Worm (Caenorhabditis elegans) whole organism, mixed stage, embryonic: ENCODE data around the gene srr-1.

ENCODE experiments used
- M03D4.4 ChIP-seq: sonication (generic microtip); optimal IDR thresholded peaks from 2 replicates; lab custom pipeline; 2017; ENCODE audit warnings: mild to moderate bottlenecking, missing genetic modification characterization, missing compliant biosample characterization
- bed-3 ChIP-seq: fragments of 200-800 bp; sonication (Bioruptor generic); optimal IDR thresholded peaks from 3 replicates; lab custom pipeline; 2018; ENCODE audit warnings: mild to moderate bottlenecking, missing genetic modification characterization, moderate library complexity, missing compliant biosample characterization
- blmp-1 ChIP-seq: fragments of 150-350 bp; optimal IDR thresholded peaks from 2 replicates; lab custom pipeline; 2014; ENCODE audit warnings: missing biosample characterization, missing genetic modification characterization
- ceh-39 ChIP-seq: fragments of 150-350 bp; optimal IDR thresholded peaks from 2 replicates; lab custom pipeline; 2014; ENCODE audit warnings: missing biosample characterization, missing genetic modification characterization
- ceh-83 ChIP-seq: fragments of 200-800 bp; sonication (Bioruptor generic); optimal IDR thresholded peaks from 2 replicates; lab custom pipeline; 2018; ENCODE audit warnings: mild to moderate bottlenecking, missing genetic modification characterization, missing compliant biosample characterization
- ces-1 ChIP-seq: fragments of 150-350 bp; optimal IDR thresholded peaks from 2 replicates; lab custom pipeline; 2014; ENCODE audit warnings: missing biosample characterization, missing genetic modification reagents, missing genetic modification characterization
- cnd-1 ChIP-seq: fragments of 200-800 bp; sonication (Bioruptor generic); optimal IDR thresholded peaks from 2 replicates; lab custom pipeline; 2018; ENCODE audit warnings: mild to moderate bottlenecking, missing genetic modification characterization, missing compliant biosample characterization
- drap-1 ChIP-seq: fragments of 200-800 bp; sonication (Bioruptor generic); optimal IDR thresholded peaks from 3 replicates; lab custom pipeline; 2018; ENCODE audit warnings: mild to moderate bottlenecking, missing genetic modification characterization, missing compliant biosample characterization
- elt-1 ChIP-seq: sonication (generic microtip); optimal IDR thresholded peaks from 2 replicates; lab custom pipeline; 2017; ENCODE audit warnings: missing genetic modification characterization, mild to moderate bottlenecking, missing compliant biosample characterization, antibody characterized with exemption, moderate library complexity, borderline replicate concordance; ENCODE audit not compliant: insufficient read depth
- elt-3 ChIP-seq: fragments of 150-350 bp; optimal IDR thresholded peaks from 2 replicates; lab custom pipeline; 2014; ENCODE audit warnings: missing biosample characterization, missing genetic modification characterization
- flh-1 ChIP-seq: fragments of 200-800 bp; sonication (Bioruptor generic); optimal IDR thresholded peaks from 2 replicates; lab custom pipeline; 2018; ENCODE audit warnings: mild to moderate bottlenecking, missing genetic modification characterization, moderate library complexity, missing compliant biosample characterization
- hlh-1 ChIP-seq: fragments of 150-350 bp; optimal IDR thresholded peaks from 2 replicates; lab custom pipeline; 2014; ENCODE audit warnings: missing biosample characterization, missing genetic modification reagents, missing genetic modification characterization
- lin-13 ChIP-seq: fragments of 150-350 bp; optimal IDR thresholded peaks from 2 replicates; lab custom pipeline; 2014; ENCODE audit warnings: missing biosample characterization, missing genetic modification characterization
- lsy-2 ChIP-seq: fragments of 150-350 bp; optimal IDR thresholded peaks from 2 replicates; lab custom pipeline; 2014; ENCODE audit warnings: missing biosample characterization, missing genetic modification characterization
- mep-1 ChIP-seq: fragments of 150-350 bp; optimal IDR thresholded peaks from 2 replicates; lab custom pipeline; 2017; ENCODE audit warnings: missing biosample characterization, missing genetic modification reagents, missing genetic modification characterization, inconsistent platforms
- mls-2 ChIP-seq: sonication (generic microtip); optimal IDR thresholded peaks from 2 replicates; lab custom pipeline; 2016; ENCODE audit warnings: mild to moderate bottlenecking, missing genetic modification characterization, moderate library complexity, missing compliant biosample characterization
- nhr-12 ChIP-seq: fragments of 150-350 bp; optimal IDR thresholded peaks from 2 replicates; lab custom pipeline; 2014; ENCODE audit warnings: missing biosample characterization, missing genetic modification characterization
- nhr-237 ChIP-seq: fragments of 150-350 bp; optimal IDR thresholded peaks from 2 replicates; lab custom pipeline; 2014; ENCODE audit warnings: missing biosample characterization, missing genetic modification characterization
- nhr-28 ChIP-seq: fragments of 150-350 bp; optimal IDR thresholded peaks from 2 replicates; lab custom pipeline; 2014; ENCODE audit warnings: missing biosample characterization, missing genetic modification characterization
- nhr-76 ChIP-seq: sonication (generic microtip); optimal IDR thresholded peaks from 2 replicates; lab custom pipeline; 2017; ENCODE audit warnings: missing biosample characterization, missing genetic modification characterization
- pha-4 ChIP-seq: fragments of 150-350 bp; optimal IDR thresholded peaks from 2 replicates; lab custom pipeline; 2018; ENCODE audit warnings: missing biosample characterization, missing genetic modification reagents, missing genetic modification characterization
- sem-2 ChIP-seq: fragments of 200-800 bp; sonication (Bioruptor generic); optimal IDR thresholded peaks from 2 replicates; lab custom pipeline; 2018; ENCODE audit warnings: mild to moderate bottlenecking, missing genetic modification characterization, missing compliant biosample characterization
- snpc-4 ChIP-seq: fragments of 150-350 bp; optimal IDR thresholded peaks from 2 replicates; lab custom pipeline; 2014; ENCODE audit warnings: missing biosample characterization, missing genetic modification characterization
- sptf-1 ChIP-seq: sonication (generic microtip); optimal IDR thresholded peaks from 2 replicates; lab custom pipeline; 2017; ENCODE audit warnings: mild to moderate bottlenecking, missing genetic modification characterization, moderate library complexity, missing compliant biosample characterization
- tbx-8 ChIP-seq: fragments of 200-800 bp; sonication (Bioruptor generic); optimal IDR thresholded peaks from 2 replicates; lab custom pipeline; 2018; ENCODE audit warnings: mild to moderate bottlenecking, missing genetic modification characterization, moderate library complexity, missing compliant biosample characterization
- unc-120 ChIP-seq: sonication (generic microtip); optimal IDR thresholded peaks from 2 replicates; lab custom pipeline; 2017; ENCODE audit warnings: missing genetic modification characterization, missing compliant biosample characterization; ENCODE audit not compliant: poor library complexity, severe bottlenecking
- unc-39 ChIP-seq: fragments of 150-350 bp; optimal IDR thresholded peaks from 2 replicates; lab custom pipeline; 2014; ENCODE audit warnings: missing biosample characterization, missing genetic modification characterization
- unc-62 ChIP-seq: fragments of 150-350 bp; optimal IDR thresholded peaks from 2 replicates; lab custom pipeline; 2014; ENCODE audit warnings: missing biosample characterization, missing genetic modification reagents, missing genetic modification characterization
- zip-8 ChIP-seq: fragments of 150-350 bp; optimal IDR thresholded peaks from 2 replicates; lab custom pipeline; 2014; ENCODE audit warnings: missing biosample characterization, missing genetic modification characterization
- ztf-11 ChIP-seq: fragments of 150-350 bp; optimal IDR thresholded peaks from 2 replicates; lab custom pipeline; 2014; ENCODE audit warnings: missing biosample characterization, missing genetic modification characterization

Gene srr-1

ce11 chrV:13013158-13013557 lies 40.4 kb downstream of the srr-1 start, which contains the start of gene try-10:
try-10 (minus strand) TSS chrV:13013258.
- no peak for TF ChIP-seq nhr-237 (tag; lab: Kevin White, UChicago)

- TF ChIP-seq sem-2 (GFP tag; lab: Kevin White, UChicago) (no peak), zip-8 (tag; lab: Kevin White, UChicago) (peak; percentile 94), drap-1 (no peak)
Observed at ce11 chrV:13011904-13012303, 41.6 kb downstream of the srr-1 start.

DNA sequence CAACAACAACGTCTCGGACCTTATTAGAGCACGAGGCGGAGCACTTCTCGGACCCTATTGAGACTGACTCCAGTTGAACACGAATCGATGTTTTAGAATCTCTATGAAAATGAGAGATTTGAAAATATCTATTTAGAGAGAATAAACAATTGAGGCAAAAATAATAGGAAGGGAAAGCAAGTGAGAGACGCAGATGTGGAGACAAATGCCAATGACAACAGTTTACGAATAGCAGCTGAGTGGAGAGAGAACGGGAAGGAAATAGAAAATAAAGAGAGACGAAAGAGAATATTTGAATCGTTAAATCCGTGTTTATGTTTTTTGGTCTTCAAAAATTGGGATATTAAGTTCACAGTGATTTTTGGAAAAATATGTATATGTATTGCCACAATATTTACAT lies 43.7 kb downstream of the srr-1 start:
- TF ChIP-seq drap-1 (no peak), unc-120 (tag; lab: Kevin White, UChicago) (peak; percentile 50), mls-2 (no peak), elt-1 (tag; lab: Kevin White, UChicago) (no peak), mep-1 (no peak), nhr-28 (tag; lab: Kevin White, UChicago) (no peak), unc-39 (tag; lab: Kevin White, UChicago) (no peak), ces-1 (peak; percentile 59), blmp-1 (tag; lab: Kevin White, UChicago) (no peak), ceh-39 (no peak), lin-13 (tag; lab: Kevin White, UChicago) (no peak), pha-4 (tag; lab: Kevin White, UChicago) (peak; percentile 10), M03D4.4 (tag; lab: Kevin White, UChicago) (no peak), flh-1 (GFP tag; lab: Kevin White, UChicago) (no peak), nhr-237 (tag; lab: Kevin White, UChicago) (no peak), hlh-1 (peak; percentile 29), lsy-2 (peak; percentile 28), tbx-8 (GFP tag; lab: Kevin White, UChicago) (no peak), sem-2 (GFP tag; lab: Kevin White, UChicago) (no peak), nhr-12 (tag; lab: Kevin White, UChicago) (no peak), ztf-11 (tag; lab: Kevin White, UChicago) (no peak), unc-62 (no peak), elt-3 (tag; lab: Kevin White, UChicago) (no peak)

DNA sequence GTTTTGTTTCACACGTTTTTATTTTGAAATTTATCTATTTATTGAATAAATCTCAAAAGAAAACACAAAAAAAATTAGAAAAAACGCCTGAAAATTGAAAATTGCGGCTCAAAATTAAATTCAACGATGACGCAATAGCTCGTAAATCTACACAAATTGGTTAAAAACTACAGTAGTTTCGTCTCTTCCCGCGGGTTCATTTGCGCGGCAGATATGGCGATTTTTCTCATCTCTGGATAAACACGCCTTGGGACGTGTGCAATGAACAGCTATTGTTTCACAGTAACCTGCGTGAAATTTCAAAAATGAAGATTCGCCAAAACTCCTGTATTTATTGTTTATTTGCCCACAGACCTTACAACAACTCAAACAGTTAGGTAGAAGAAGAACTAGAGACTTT lies 44.3 kb downstream of the srr-1 start:
- TF ChIP-seq lin-13 (tag; lab: Kevin White, UChicago): no peak
- no peak for TF ChIP-seq ceh-83 (GFP tag; lab: Kevin White, UChicago)
- no peak for TF ChIP-seq blmp-1 (tag; lab: Kevin White, UChicago)
- TF ChIP-seq hlh-1: no peak

DNA sequence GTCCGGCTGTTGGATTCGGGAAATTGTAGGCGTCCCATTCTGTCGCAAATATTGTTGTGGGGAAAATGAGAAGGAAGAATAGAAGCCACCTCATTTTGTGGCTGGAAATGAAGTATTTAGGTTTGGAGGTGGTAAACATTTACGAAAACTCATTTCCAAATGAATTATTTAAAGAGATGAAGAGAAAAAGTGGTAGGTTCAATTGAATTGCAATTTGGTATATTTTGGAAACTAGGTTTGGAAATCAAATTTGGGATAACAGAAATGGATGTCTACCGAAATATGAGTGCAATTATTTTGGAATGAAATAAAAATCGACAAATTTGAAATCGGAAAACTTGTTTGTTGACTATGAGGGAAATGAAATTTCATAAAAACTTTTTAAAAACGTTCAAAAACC lies 44.7 kb downstream of the srr-1 start, which contains the start of gene F15B9.10:
F15B9.10 (minus strand) TSS at position 101 of the 400 bp plus-strand sequence.
- TF ChIP-seq ceh-39: no peak
- TF ChIP-seq flh-1 (GFP tag; lab: Kevin White, UChicago): no peak
- TF ChIP-seq nhr-76: no peak
- no peak for TF ChIP-seq cnd-1 (tag; lab: Kevin White, UChicago)
- TF ChIP-seq tbx-8 (GFP tag; lab: Kevin White, UChicago): no peak
- no peak for TF ChIP-seq snpc-4
- no peak for TF ChIP-seq elt-1 (tag; lab: Kevin White, UChicago)
- no peak for TF ChIP-seq drap-1
- no peak for TF ChIP-seq unc-62
- TF ChIP-seq ceh-83 (GFP tag; lab: Kevin White, UChicago): no peak
- no peak for TF ChIP-seq lin-13 (tag; lab: Kevin White, UChicago)
- no peak for TF ChIP-seq sem-2 (GFP tag; lab: Kevin White, UChicago)
- no peak for TF ChIP-seq elt-3 (tag; lab: Kevin White, UChicago)
- TF ChIP-seq hlh-1: no peak
- no peak for TF ChIP-seq bed-3 (GFP tag; lab: Kevin White, UChicago)
- no peak for TF ChIP-seq lsy-2
- TF ChIP-seq sptf-1 (tag; lab: Kevin White, UChicago): no peak

DNA sequence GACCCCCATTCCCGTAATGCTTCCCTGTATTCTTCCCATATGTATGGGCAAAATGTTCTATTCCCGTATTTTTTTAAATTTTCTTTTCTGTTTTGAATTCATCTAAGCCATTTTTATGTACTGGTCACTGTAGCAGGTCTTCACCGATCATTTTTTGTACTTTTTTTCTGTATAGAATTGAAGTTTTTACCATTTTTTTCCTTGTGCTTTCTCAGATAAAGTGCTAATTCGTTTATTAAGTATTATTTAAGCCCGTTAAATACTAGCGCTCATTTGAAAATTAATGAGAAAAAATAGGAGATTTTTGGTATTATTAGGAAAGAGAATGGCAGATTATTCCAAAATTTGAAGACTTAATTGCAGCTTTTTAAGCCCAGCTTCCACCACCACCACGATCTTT lies 46.8 kb downstream of the srr-1 start:
- no peak for TF ChIP-seq drap-1
- TF ChIP-seq sem-2 (GFP tag; lab: Kevin White, UChicago): no peak
- TF ChIP-seq unc-120 (tag; lab: Kevin White, UChicago): no peak
- no peak for TF ChIP-seq tbx-8 (GFP tag; lab: Kevin White, UChicago)
- no peak for TF ChIP-seq ces-1
- no peak for TF ChIP-seq mep-1
- no peak for TF ChIP-seq nhr-76
- no peak for TF ChIP-seq pha-4 (tag; lab: Kevin White, UChicago)
